1 fruit fly cellular context compared by ENCODE assay signal in genomic region chrX:12582984-12583869, dm6.
TF ChIP-seq lines count a peak whose summit lies in the region.

Gene Pits, minus strand, starts transcription at chrX:12583193.

TF ChIP-seq in whole organism, embryonic, 481 proteins besides CTCF, POLR2A, EP300 and RAD21 (continued from another document):
- TF ChIP-seq Mes4 (GFP tag; optimal IDR thresholded peaks at IDR 0.05; lab: Kevin White, UChicago): peak; percentile 40
- TF ChIP-seq vfl (GFP tag; optimal IDR thresholded peaks at IDR 0.05; lab: Kevin White, UChicago): no peak
- TF ChIP-seq pfk (GFP tag; optimal IDR thresholded peaks at IDR 0.05; lab: Kevin White, UChicago): peak; percentile 82
- peak; percentile 30 for TF ChIP-seq lilli (GFP tag; optimal IDR thresholded peaks at IDR 0.05; lab: Kevin White, UChicago)
- TF ChIP-seq CG11560 (tag; IDR thresholded peaks at IDR 0.05; lab: Robert Waterston, UW): peak; percentile 47; the same call in 1 of the 3 replicates
- TF ChIP-seq Dek (tag; optimal IDR thresholded peaks at IDR 0.05; lab: Kevin White, UChicago): peak; percentile 42
- no peak for TF ChIP-seq CG2129 (GFP tag; IDR thresholded peaks at IDR 0.05; lab: Robert Waterston, UW; ENCODE audit: partially characterized antibody)
- peak; percentile 48 for TF ChIP-seq Max (GFP tag; optimal IDR thresholded peaks at IDR 0.05; lab: Kevin White, UChicago)
- peak; percentile 62 for TF ChIP-seq ara (GFP tag; IDR thresholded peaks at IDR 0.05; lab: Robert Waterston, UW)
- TF ChIP-seq Hr78 (GFP tag; optimal IDR thresholded peaks at IDR 0.05; lab: Kevin White, UChicago): no peak
- peak; percentile 50 for TF ChIP-seq B-H2 (GFP tag; optimal IDR thresholded peaks at IDR 0.05; lab: Kevin White, UChicago)
- TF ChIP-seq Atf6 (GFP tag; IDR thresholded peaks at IDR 0.05; lab: Robert Waterston, UW): peak; percentile 10; the same call in 1 of the 2 replicates
- no peak for TF ChIP-seq wor (GFP tag; IDR thresholded peaks at IDR 0.05; lab: Robert Waterston, UW)
- peak; percentile 67 for TF ChIP-seq Sin3A (optimal IDR thresholded peaks at IDR 0.05; lab: Kevin White, UChicago)
- TF ChIP-seq cad (GFP tag; optimal IDR thresholded peaks at IDR 0.05; lab: Kevin White, UChicago): no peak
- TF ChIP-seq Nf-YC (tag; optimal IDR thresholded peaks at IDR 0.05; lab: Kevin White, UChicago): peak; percentile 26
- peak; percentile 1 for TF ChIP-seq fd102C (GFP tag; optimal IDR thresholded peaks at IDR 0.05; lab: Kevin White, UChicago)
- TF ChIP-seq CG16813 (GFP tag; IDR thresholded peaks at IDR 0.05; lab: Robert Waterston, UW; ENCODE audit: partially characterized antibody): peak; percentile 34; the same call in 1 of the 3 replicates
- TF ChIP-seq mirr (GFP tag; optimal IDR thresholded peaks at IDR 0.05; lab: Kevin White, UChicago): peak; percentile 83
- peak; percentile 90 for TF ChIP-seq CG7987 (GFP tag; optimal IDR thresholded peaks at IDR 0.05; lab: Kevin White, UChicago)
- TF ChIP-seq CG6791 (GFP tag; IDR thresholded peaks at IDR 0.05; lab: Robert Waterston, UW; ENCODE audit: partially characterized antibody): peak; percentile 51; the same call in 1 of the 3 replicates
- TF ChIP-seq CG3838 (GFP tag; optimal IDR thresholded peaks at IDR 0.05; lab: Kevin White, UChicago): no peak
- TF ChIP-seq CG34422 (GFP tag; IDR thresholded peaks at IDR 0.05; lab: Robert Waterston, UW): peak; percentile 86
- TF ChIP-seq CG32532 (GFP tag; IDR thresholded peaks at IDR 0.05; lab: Robert Waterston, UW): peak; percentile 45
- no peak for TF ChIP-seq dati (GFP tag; IDR thresholded peaks at IDR 0.05; lab: Robert Waterston, UW)
- no peak for TF ChIP-seq eyg (GFP tag; optimal IDR thresholded peaks at IDR 0.05; lab: Kevin White, UChicago)
- TF ChIP-seq zf30C (GFP tag; optimal IDR thresholded peaks at IDR 0.05; lab: Kevin White, UChicago): peak; percentile 31
- TF ChIP-seq CG15479 (GFP tag; optimal IDR thresholded peaks at IDR 0.05; lab: Kevin White, UChicago): peak; percentile 39
- peak in 1 of 3 experiments; percentile 28 for TF ChIP-seq lola (GFP tag; optimal IDR thresholded peaks at IDR 0.05; lab: Kevin White, UChicago)
- peak; percentile 37 for TF ChIP-seq CG1792 (GFP tag; optimal IDR thresholded peaks at IDR 0.05; lab: Kevin White, UChicago)
- no peak for TF ChIP-seq CG2875 (GFP tag; optimal IDR thresholded peaks at IDR 0.05; lab: Kevin White, UChicago)
- no peak for TF ChIP-seq jing (GFP tag; optimal IDR thresholded peaks at IDR 0.05; lab: Kevin White, UChicago)
- no peak for TF ChIP-seq CG17612 (GFP tag; IDR thresholded peaks at IDR 0.05; lab: Robert Waterston, UW)
- TF ChIP-seq BEAF-32 (GFP tag; optimal IDR thresholded peaks at IDR 0.05; lab: Kevin White, UChicago): peak; percentile 57
- no peak for TF ChIP-seq CG7357 (GFP tag; IDR thresholded peaks at IDR 0.05; lab: Robert Waterston, UW)
- TF ChIP-seq PHDP (tag; optimal IDR thresholded peaks at IDR 0.05; lab: Kevin White, UChicago): peak; percentile 10
- no peak for TF ChIP-seq CG10959 (GFP tag; IDR thresholded peaks at IDR 0.05; lab: Robert Waterston, UW)
- peak; percentile 32; the same call in 1 of the 2 replicates for TF ChIP-seq CG14667 (GFP tag; IDR thresholded peaks at IDR 0.05; lab: Robert Waterston, UW)
- TF ChIP-seq CG1529 (GFP tag; optimal IDR thresholded peaks at IDR 0.05; lab: Kevin White, UChicago): no peak
- TF ChIP-seq nmo (GFP tag; optimal IDR thresholded peaks at IDR 0.05; lab: Kevin White, UChicago): peak; percentile 54
